Fruit fly (Drosophila melanogaster) whole organism, embryonic: ENCODE measurements around the gene Trf4-2.
A peak's percentile ranks its signal among the peaks of the same experiment; 100 is the strongest.

Experiments used
- ATbp ChIP-seq: fragments of 200-800 bp; sonication (Bioruptor generic); optimal IDR thresholded peaks from 2 replicates; lab custom pipeline; 2017; ENCODE audit warnings: missing biosample characterization, mild to moderate bottlenecking, missing genetic modification characterization, missing genetic modification reagents
- Aef1 ChIP-seq: fragments of 200-800 bp; sonication (Bioruptor generic); IDR thresholded peaks from 3 replicates; pipeline ENCODE4 v1.3.6; 2022; ENCODE audit warnings: missing biosample characterization, missing genetic modification characterization
- B-H1 ChIP-seq: fragments of 200-800 bp; sonication (Bioruptor generic); IDR thresholded peaks from 3 replicates; pipeline ENCODE4 v1.3.6; 2022; ENCODE audit warnings: missing biosample characterization, missing genetic modification characterization
- CG11723 ChIP-seq: fragments of 200-800 bp; sonication (Bioruptor generic); optimal IDR thresholded peaks from 2 replicates; lab custom pipeline; 2017; ENCODE audit warnings: missing biosample characterization, mild to moderate bottlenecking, missing genetic modification characterization
- CG12071 ChIP-seq: fragments of 200-800 bp; sonication (Bioruptor generic); optimal IDR thresholded peaks from 3 replicates; lab custom pipeline; 2018; ENCODE audit warnings: missing biosample characterization, mild to moderate bottlenecking, missing genetic modification characterization
- CG13287 ChIP-seq: fragments of 200-800 bp; sonication (Bioruptor generic); IDR thresholded peaks from 2 replicates; pipeline ENCODE4 v1.3.6; 2022; ENCODE audit warnings: missing biosample characterization, missing genetic modification characterization; ENCODE audit not compliant: partially characterized antibody
- CG14710 ChIP-seq: fragments of 200-800 bp; sonication (Bioruptor generic); optimal IDR thresholded peaks from 3 replicates; lab custom pipeline; 2019; ENCODE audit warnings: missing biosample characterization, mild to moderate bottlenecking, missing genetic modification characterization, moderate library complexity
- CG15696 ChIP-seq: fragments of 200-800 bp; sonication (Bioruptor generic); optimal IDR thresholded peaks from 2 replicates; lab custom pipeline; 2019; ENCODE audit warnings: missing biosample characterization, mild to moderate bottlenecking, missing genetic modification characterization, moderate library complexity
- CG18476 ChIP-seq: fragments of 200-800 bp; sonication (Bioruptor generic); optimal IDR thresholded peaks from 2 replicates; lab custom pipeline; 2016; ENCODE audit warnings: missing biosample characterization, mild to moderate bottlenecking, missing genetic modification characterization
- CG30403 ChIP-seq: fragments of 200-800 bp; sonication (Bioruptor generic); optimal IDR thresholded peaks from 3 replicates; lab custom pipeline; 2016; ENCODE audit warnings: missing biosample characterization, missing genetic modification characterization
- CG32532 ChIP-seq: fragments of 200-800 bp; sonication (Bioruptor generic); IDR thresholded peaks from 2 replicates; pipeline ENCODE4 v1.3.6; 2022; ENCODE audit warnings: missing biosample characterization, missing genetic modification characterization
- CG32767 ChIP-seq: fragments of 200-800 bp; sonication (Bioruptor generic); IDR thresholded peaks from 2 replicates; pipeline ENCODE4 v1.3.6; 2022; ENCODE audit warnings: missing biosample characterization, missing genetic modification characterization
- CG42726 ChIP-seq: fragments of 200-800 bp; sonication (Bioruptor generic); IDR thresholded peaks from 2 replicates; pipeline ENCODE4 v1.3.6; 2022; ENCODE audit warnings: missing biosample characterization, missing genetic modification characterization; ENCODE audit not compliant: partially characterized antibody
- CG4424 ChIP-seq: fragments of 200-800 bp; sonication (Bioruptor generic); optimal IDR thresholded peaks from 3 replicates; lab custom pipeline; 2016; ENCODE audit warnings: missing biosample characterization, missing genetic modification characterization
- CG6254 ChIP-seq: fragments of 200-800 bp; sonication (Bioruptor generic); optimal IDR thresholded peaks from 3 replicates; lab custom pipeline; 2017; ENCODE audit warnings: mild to moderate bottlenecking, missing biosample characterization, missing genetic modification reagents, missing genetic modification characterization
- CG7372 ChIP-seq: fragments of 200-800 bp; sonication (Bioruptor generic); IDR thresholded peaks from 2 replicates; pipeline ENCODE4 v1.3.6; 2022; ENCODE audit warnings: missing biosample characterization, missing genetic modification characterization
- D ChIP-seq, 2 experiments: fragments of 200-800 bp in 1 of 2; fragments of >200 bp in 1 of 2; sonication (Bioruptor generic) in 1 of 2; optimal IDR thresholded peaks; 2 replicates in 1 of 2; 3 replicates in 1 of 2; lab custom pipeline; 2017; ENCODE audit warnings: mild to moderate bottlenecking in 1 of 2, missing biosample characterization in 1 of 2, missing genetic modification characterization in 1 of 2, missing genetic modification reagents in 1 of 2
- Med ChIP-seq: fragments of 200-800 bp; sonication (Bioruptor generic); peaks from one replicate; lab custom pipeline; 2016; ENCODE audit warnings: missing biosample characterization, missing genetic modification characterization, mild to moderate bottlenecking, inconsistent platforms, moderate library complexity
- NC2α ChIP-seq: fragments of 200-800 bp; sonication (Bioruptor generic); optimal IDR thresholded peaks from 2 replicates; lab custom pipeline; 2016; ENCODE audit warnings: missing biosample characterization, missing genetic modification characterization
- Nf-YC ChIP-seq: fragments of 200-800 bp; optimal IDR thresholded peaks from 3 replicates; lab custom pipeline; 2019; ENCODE audit warnings: missing biosample characterization, mild to moderate bottlenecking, missing genetic modification characterization, moderate library complexity
- ac ChIP-seq: fragments of 200-800 bp; sonication (Bioruptor generic); optimal IDR thresholded peaks from 3 replicates; lab custom pipeline; 2017; ENCODE audit warnings: missing biosample characterization, mild to moderate bottlenecking, missing genetic modification characterization
- ara ChIP-seq: fragments of 200-800 bp; sonication (Bioruptor generic); IDR thresholded peaks from 2 replicates; pipeline ENCODE4 v1.3.6; 2022; ENCODE audit warnings: missing biosample characterization, missing genetic modification characterization
- bbx ChIP-seq: fragments of 200-800 bp; sonication (Bioruptor generic); IDR thresholded peaks from 2 replicates; pipeline ENCODE4 v1.3.6; 2022; ENCODE audit warnings: missing biosample characterization, missing genetic modification characterization; ENCODE audit not compliant: partially characterized antibody
- dm ChIP-seq: fragments of 200-800 bp; sonication (Bioruptor generic); optimal IDR thresholded peaks from 3 replicates; lab custom pipeline; 2016; ENCODE audit warnings: missing biosample characterization, missing genetic modification characterization
- dysf ChIP-seq: fragments of 200-800 bp; sonication (Bioruptor generic); IDR thresholded peaks from 3 replicates; pipeline ENCODE4 v1.3.6; 2022; ENCODE audit warnings: missing biosample characterization, missing genetic modification characterization
- esg ChIP-seq: fragments of 200-800 bp; sonication (Bioruptor generic); conservative IDR thresholded peaks from 2 replicates; pipeline ENCODE4 v1.3.6; 2022; ENCODE audit warnings: missing biosample characterization, missing genetic modification characterization
- ftz-f1 ChIP-seq: fragments of 200-800 bp; sonication (Bioruptor generic); optimal IDR thresholded peaks from 2 replicates; lab custom pipeline; 2016; ENCODE audit warnings: missing biosample characterization, missing genetic modification characterization
- gce ChIP-seq: fragments of 200-800 bp; sonication (Bioruptor generic); IDR thresholded peaks from 3 replicates; pipeline ENCODE4 v1.3.6; 2022; ENCODE audit warnings: missing biosample characterization, missing genetic modification characterization
- gcm2 ChIP-seq: fragments of 200-800 bp; sonication (Bioruptor generic); optimal IDR thresholded peaks from 2 replicates; lab custom pipeline; 2016; ENCODE audit warnings: missing biosample characterization, missing genetic modification characterization
- insv ChIP-seq, 2 experiments: fragments of 200-800 bp; sonication (Bioruptor generic); optimal IDR thresholded peaks; 3 replicates each; lab custom pipeline; 2016 to 2018; ENCODE audit warnings: missing biosample characterization in 2 of 2, missing genetic modification characterization in 2 of 2
- lilli ChIP-seq: fragments of 200-800 bp; sonication (Bioruptor generic); optimal IDR thresholded peaks from 3 replicates; lab custom pipeline; 2016; ENCODE audit warnings: missing biosample characterization, missing genetic modification characterization
- nom ChIP-seq: fragments of 200-800 bp; sonication (Bioruptor generic); optimal IDR thresholded peaks from 2 replicates; lab custom pipeline; 2017; ENCODE audit warnings: missing biosample characterization, missing genetic modification characterization, mild to moderate bottlenecking, moderate library complexity, missing genetic modification reagents
- otp ChIP-seq: fragments of 200-800 bp; sonication (Bioruptor generic); IDR thresholded peaks from 3 replicates; pipeline ENCODE4, ENCODE4 v1.3.6; 2022; ENCODE audit warnings: missing biosample characterization, missing genetic modification characterization
- pros ChIP-seq: fragments of 200-800 bp; sonication (Bioruptor generic); optimal IDR thresholded peaks from 3 replicates; lab custom pipeline; 2019; ENCODE audit warnings: missing biosample characterization, mild to moderate bottlenecking, missing genetic modification characterization, moderate library complexity
- psq ChIP-seq: fragments of 200-800 bp; sonication (Bioruptor generic); optimal IDR thresholded peaks from 2 replicates; lab custom pipeline; 2017; ENCODE audit warnings: missing biosample characterization, missing genetic modification characterization
- run ChIP-seq: fragments of 200-800 bp; sonication (Bioruptor generic); optimal IDR thresholded peaks from 3 replicates; lab custom pipeline; 2018; ENCODE audit warnings: missing biosample characterization, mild to moderate bottlenecking, missing genetic modification characterization
- sd ChIP-seq: fragments of 200-800 bp; sonication (Bioruptor generic); optimal IDR thresholded peaks from 3 replicates; lab custom pipeline; 2018; ENCODE audit warnings: missing biosample characterization, mild to moderate bottlenecking, missing genetic modification characterization, moderate library complexity
- shn ChIP-seq: fragments of 200-800 bp; sonication (Bioruptor generic); optimal IDR thresholded peaks from 3 replicates; lab custom pipeline; 2016; ENCODE audit warnings: missing biosample characterization, missing genetic modification characterization
- sim ChIP-seq: fragments of 200-800 bp; sonication (Bioruptor generic); IDR thresholded peaks from 2 replicates; pipeline ENCODE4 v1.3.6; 2022; ENCODE audit warnings: missing biosample characterization, missing genetic modification characterization
- sna ChIP-seq: fragments of 200-800 bp; sonication (Bioruptor generic); IDR thresholded peaks from 2 replicates; pipeline ENCODE4 v1.3.6; 2022; ENCODE audit warnings: missing biosample characterization, missing genetic modification characterization; ENCODE audit not compliant: partially characterized antibody
- sr ChIP-seq: fragments of 200-800 bp; sonication (Bioruptor generic); IDR thresholded peaks from 3 replicates; pipeline ENCODE4 v1.3.6; 2022; ENCODE audit warnings: missing biosample characterization, missing genetic modification characterization
- ssp ChIP-seq: fragments of 200-800 bp; sonication (Bioruptor generic); IDR thresholded peaks from 2 replicates; pipeline ENCODE4 v1.3.6; 2022; ENCODE audit warnings: missing biosample characterization, missing genetic modification characterization
- tap ChIP-seq: fragments of 200-800 bp; optimal IDR thresholded peaks from 3 replicates; lab custom pipeline; 2019; ENCODE audit warnings: missing biosample characterization, mild to moderate bottlenecking, missing genetic modification characterization, moderate library complexity
- tin ChIP-seq: fragments of 200-800 bp; sonication (Bioruptor generic); optimal IDR thresholded peaks from 3 replicates; lab custom pipeline; 2016; ENCODE audit warnings: missing biosample characterization, missing genetic modification characterization
- trem ChIP-seq: fragments of 200-800 bp; optimal IDR thresholded peaks from 3 replicates; lab custom pipeline; 2019; ENCODE audit warnings: missing biosample characterization, mild to moderate bottlenecking, missing genetic modification characterization, moderate library complexity
- tup ChIP-seq: fragments of 200-800 bp; sonication (Bioruptor generic); optimal IDR thresholded peaks from 2 replicates; lab custom pipeline; 2016; ENCODE audit warnings: missing biosample characterization, mild to moderate bottlenecking, missing genetic modification characterization, moderate library complexity
- wek ChIP-seq: fragments of 200-800 bp; sonication (Bioruptor generic); optimal IDR thresholded peaks from 3 replicates; lab custom pipeline; 2018; ENCODE audit warnings: missing biosample characterization, mild to moderate bottlenecking, missing genetic modification characterization, moderate library complexity
- zen ChIP-seq: fragments of 200-800 bp; sonication (Bioruptor generic); optimal IDR thresholded peaks from 3 replicates; lab custom pipeline; 2018; ENCODE audit warnings: missing biosample characterization, mild to moderate bottlenecking, missing genetic modification characterization, moderate library complexity
- zen2 ChIP-seq: fragments of 200-800 bp; sonication (Bioruptor generic); IDR thresholded peaks from 3 replicates; pipeline ENCODE4 v1.3.6; 2022; ENCODE audit warnings: missing biosample characterization, missing genetic modification characterization; ENCODE audit not compliant: partially characterized antibody

Trf4-2 gene

dm6 chr3R:24894419-24895206 is 30.4 kb upstream of the Trf4-2 start, which contains the start of the genes CG31121 and CG11069 (continued):
- peak; percentile 31 for TF ChIP-seq Med
- TF ChIP-seq nom (GFP tag; lab: Kevin White, UChicago) = peak; percentile 41
- TF ChIP-seq bbx (GFP tag; lab: Robert Waterston, UW) = peak; percentile 45
- no peak for TF ChIP-seq CG15696 (tag; lab: Kevin White, UChicago)
- TF ChIP-seq shn = no peak
- TF ChIP-seq sna = no peak
- TF ChIP-seq CG6254 = no peak
- TF ChIP-seq CG30403 (GFP tag; lab: Kevin White, UChicago) = no peak
- no peak for TF ChIP-seq gcm2 (GFP tag; lab: Kevin White, UChicago)
- 0 out of 3 replicates have a peak, but pooled peaks have one; percentile 7 for TF ChIP-seq zen2 (GFP tag; lab: Robert Waterston, UW)
- TF ChIP-seq CG7372 (GFP tag; lab: Robert Waterston, UW) = no peak
- no peak for TF ChIP-seq D (optimal IDR thresholded peaks at IDR 0.05; lab: Kevin White, UChicago)
- TF ChIP-seq D (GFP tag; optimal IDR thresholded peaks at IDR 0.05; lab: Kevin White, UChicago) = no peak
- TF ChIP-seq insv (GFP tag; optimal IDR thresholded peaks at IDR 0.05; lab: Kevin White, UChicago) = peak in 1 of 2 experiments; percentile 88
- no peak for TF ChIP-seq CG4424 (GFP tag; lab: Kevin White, UChicago)
- no peak for TF ChIP-seq sr (GFP tag; lab: Robert Waterston, UW)
- no peak for TF ChIP-seq B-H1 (GFP tag; lab: Robert Waterston, UW)
- no peak for TF ChIP-seq ATbp (GFP tag; lab: Kevin White, UChicago)
- 0 out of 3 replicates have a peak, but pooled peaks have one; percentile 43 for TF ChIP-seq otp
- no peak for TF ChIP-seq trem
- no peak for TF ChIP-seq tin (GFP tag; lab: Kevin White, UChicago)
- TF ChIP-seq zen (tag; lab: Kevin White, UChicago) = no peak
- no peak for TF ChIP-seq CG32532 (GFP tag; lab: Robert Waterston, UW)
- TF ChIP-seq esg (GFP tag; lab: Robert Waterston, UW) = no peak
- TF ChIP-seq psq = no peak
- TF ChIP-seq CG11723 (GFP tag; lab: Kevin White, UChicago) = no peak
- TF ChIP-seq CG42726 (GFP tag; lab: Robert Waterston, UW) = peak; percentile 45; the same call in 1 of the 2 replicates
- no peak for TF ChIP-seq lilli
- no peak for TF ChIP-seq wek
- TF ChIP-seq pros (GFP tag; lab: Kevin White, UChicago) = peak; percentile 24
- TF ChIP-seq tup = no peak
- no peak for TF ChIP-seq NC2α
- TF ChIP-seq sd = no peak
- TF ChIP-seq tap = no peak
- no peak for TF ChIP-seq run (tag; lab: Kevin White, UChicago)
- TF ChIP-seq Aef1 (GFP tag; lab: Robert Waterston, UW) = no peak
- no peak for TF ChIP-seq CG12071
- no peak for TF ChIP-seq Nf-YC (tag; lab: Kevin White, UChicago)
- TF ChIP-seq CG32767 (GFP tag; lab: Robert Waterston, UW) = no peak
- no peak for TF ChIP-seq ara (GFP tag; lab: Robert Waterston, UW)
- no peak for TF ChIP-seq ssp (GFP tag; lab: Robert Waterston, UW)
- no peak for TF ChIP-seq dm (GFP tag; lab: Kevin White, UChicago)
- no peak for TF ChIP-seq dysf
- no peak for TF ChIP-seq CG14710 (tag; lab: Kevin White, UChicago)
- no peak for TF ChIP-seq ac (GFP tag; lab: Kevin White, UChicago)
- TF ChIP-seq ftz-f1 (GFP tag; lab: Kevin White, UChicago) = peak; percentile 67
- no peak for TF ChIP-seq CG18476
- TF ChIP-seq gce (GFP tag; lab: Robert Waterston, UW) = peak; percentile 12; the same call in 1 of the 3 replicates
- TF ChIP-seq CG13287 (GFP tag; lab: Robert Waterston, UW) = no peak
- no peak for TF ChIP-seq sim (GFP tag; lab: Robert Waterston, UW)
